Fruit fly (Drosophila melanogaster): ENCODE measurements around the gene grp.
A peak's percentile ranks its signal among the peaks of the same experiment; 100 is the strongest.

Gene grp

dm6 chr2L:16709693-16710092 is 29.8 kb downstream of the grp start (continued):
- TF ChIP-seq Sox100B (GFP tag; optimal IDR thresholded peaks at IDR 0.05) (peak; percentile 3), tna (GFP tag; IDR thresholded peaks at IDR 0.05; ENCODE audit: partially characterized antibody) (no peak), cg (GFP tag; optimal IDR thresholded peaks at IDR 0.05) (no peak), z (GFP tag; IDR thresholded peaks at IDR 0.05) (no peak), ewg (GFP tag; optimal IDR thresholded peaks at IDR 0.05) (peak; percentile 63), maf-S (GFP tag; optimal IDR thresholded peaks at IDR 0.05) (no peak), CG10959 (GFP tag; IDR thresholded peaks at IDR 0.05) (peak; percentile 9; the same call in 1 of the 2 replicates), lov (optimal IDR thresholded peaks at IDR 0.05) (no peak), lov (GFP tag; IDR thresholded peaks at IDR 0.05) (no peak), B-H2 (GFP tag; optimal IDR thresholded peaks at IDR 0.05) (no peak), CG16815 (GFP tag; optimal IDR thresholded peaks at IDR 0.05) (no peak), CG17361 (GFP tag; IDR thresholded peaks at IDR 0.05) (no peak), CG4707 (GFP tag; optimal IDR thresholded peaks at IDR 0.05) (peak; percentile 48), Max (GFP tag; optimal IDR thresholded peaks at IDR 0.05) (peak; percentile 20), Pdp1 (GFP tag; optimal IDR thresholded peaks at IDR 0.05) (peak in 1 of 2 experiments; percentile 7), tx (GFP tag; optimal IDR thresholded peaks at IDR 0.05) (no peak), Trl (optimal IDR thresholded peaks at IDR 0.05) (no peak), Trl (GFP tag; optimal IDR thresholded peaks at IDR 0.05) (no peak), mld (GFP tag; IDR thresholded peaks at IDR 0.05; ENCODE audit: partially characterized antibody) (no peak), CG11695 (GFP tag; IDR thresholded peaks at IDR 0.05) (peak; percentile 53; the same call in 2 of the 3 replicates), Doc3 (GFP tag; IDR thresholded peaks at IDR 0.05; ENCODE audit: partially characterized antibody) (no peak), stwl (tag; optimal IDR thresholded peaks at IDR 0.05) (no peak), hth (optimal IDR thresholded peaks at IDR 0.05) (no peak), E2f1 (GFP tag; IDR thresholded peaks at IDR 0.05) (no peak), CG17328 (GFP tag; IDR thresholded peaks at IDR 0.05) (peak; percentile 88), CG17359 (tag; optimal IDR thresholded peaks at IDR 0.05) (no peak), H15 (GFP tag; IDR thresholded peaks at IDR 0.05) (no peak), CG17385 (GFP tag; optimal IDR thresholded peaks at IDR 0.05) (peak; percentile 77), run (tag; optimal IDR thresholded peaks at IDR 0.05) (peak; percentile 3), salm (tag; optimal IDR thresholded peaks at IDR 0.05) (peak; percentile 32), tll (GFP tag; optimal IDR thresholded peaks at IDR 0.05) (no peak), CG17186 (GFP tag; optimal IDR thresholded peaks at IDR 0.05) (no peak), CG17568 (GFP tag; optimal IDR thresholded peaks at IDR 0.05) (peak; percentile 62), ham (GFP tag; IDR thresholded peaks at IDR 0.05) (no peak), Bdp1 (GFP tag; optimal IDR thresholded peaks at IDR 0.05) (no peak), sqz (GFP tag; optimal IDR thresholded peaks at IDR 0.05) (no peak), Nf-YA (GFP tag; IDR thresholded peaks at IDR 0.05) (peak; percentile 61; the same call in 1 of the 2 replicates), ttk (GFP tag; IDR thresholded peaks at IDR 0.05) (peak; percentile 83), sob (GFP tag; IDR thresholded peaks at IDR 0.05) (peak; percentile 89), Ravus (GFP tag; IDR thresholded peaks at IDR 0.05) (peak; percentile 60), aop (GFP tag; IDR thresholded peaks at IDR 0.05) (0 out of 2 replicates have a peak, but pooled peaks have one; percentile 20), CG8924 (tag; optimal IDR thresholded peaks at IDR 0.05) (peak; percentile 82), dati (GFP tag; IDR thresholded peaks at IDR 0.05) (no peak), CG16863 (GFP tag; optimal IDR thresholded peaks at IDR 0.05) (no peak), CG8944 (GFP tag; optimal IDR thresholded peaks at IDR 0.05) (no peak), sc (optimal IDR thresholded peaks at IDR 0.05) (no peak), sc (GFP tag; optimal IDR thresholded peaks at IDR 0.05) (peak; percentile 54), psq (GFP tag; optimal IDR thresholded peaks at IDR 0.05) (peak; percentile 11), CG10274 (GFP tag; optimal IDR thresholded peaks at IDR 0.05) (no peak), CG30020 (tag; optimal IDR thresholded peaks at IDR 0.05) (peak; percentile 16), peb (GFP tag; IDR thresholded peaks at IDR 0.05) (no peak), zen (tag; optimal IDR thresholded peaks at IDR 0.05) (no peak)
